Comparison of ENCODE assay signal across 3 worm cellular contexts in genomic region chrV:20201316-20201715, ce11.
TF ChIP-seq lines count a peak whose summit lies in the region.

Gene fbxa-114 (plus strand): TSS chrV:20201616.

TF ChIP-seq in whole organism, L1 larva, 84 proteins besides CTCF, POLR2A, EP300 and RAD21:
- no peak for TF ChIP-seq dsc-1 (tag; optimal IDR thresholded peaks at IDR 0.05; lab: Kevin White, UChicago)
- TF ChIP-seq nhr-85 (tag; lab: Kevin White, UChicago): peak; percentile 7
- no peak for TF ChIP-seq lin-39 (tag; optimal IDR thresholded peaks at IDR 0.05; lab: Kevin White, UChicago)
- no peak for TF ChIP-seq irx-1 (tag; optimal IDR thresholded peaks at IDR 0.05; lab: Kevin White, UChicago)
- no peak for TF ChIP-seq rnt-1 (tag; optimal IDR thresholded peaks at IDR 0.05; lab: Kevin White, UChicago)
- TF ChIP-seq nhr-237 (tag; optimal IDR thresholded peaks at IDR 0.05; lab: Kevin White, UChicago): no peak
- no peak for TF ChIP-seq snpc-4 (tag; optimal IDR thresholded peaks at IDR 0.05; lab: Kevin White, UChicago)
- no peak for TF ChIP-seq elt-3 (tag; optimal IDR thresholded peaks at IDR 0.05; lab: Kevin White, UChicago)

TF ChIP-seq in whole organism, L4 larva, 104 proteins besides CTCF, POLR2A, EP300 and RAD21:
- peak; percentile 55 for TF ChIP-seq aha-1 (tag; lab: Kevin White, UChicago)
- no peak for TF ChIP-seq ZK546.5 (tag; optimal IDR thresholded peaks at IDR 0.05; lab: Kevin White, UChicago)
- TF ChIP-seq pqm-1 (tag; optimal IDR thresholded peaks at IDR 0.05; lab: Kevin White, UChicago): no peak

TF ChIP-seq in whole organism, mixed stage, embryonic, 35 proteins besides CTCF, POLR2A, EP300 and RAD21:
- TF ChIP-seq lin-13 (tag; optimal IDR thresholded peaks at IDR 0.05; lab: Kevin White, UChicago) (no peak), lsy-2 (tag; optimal IDR thresholded peaks at IDR 0.05; lab: Kevin White, UChicago) (peak; percentile 6), pha-4 (tag; optimal IDR thresholded peaks at IDR 0.05; lab: Kevin White, UChicago) (no peak)

Comparison
In these comparisons a context has a peak if more than half of its experiments do, and no peak if none do; other contexts are left out.
1. Of the 29 proteins assayed by ChIP-seq in both whole organism, L4 larva and whole organism, L1 larva: peak only in whole organism, L4 larva: aha-1; only in whole organism, L1 larva: none; in both: none; in neither: 28.